Fruit fly (Drosophila melanogaster): ENCODE measurements around the gene CG34007.

dm6 chr2L:20486050-20486751, 8.6 kb upstream of the CG34007 start:
- TF ChIP-seq Snoo (tag; optimal IDR thresholded peaks at IDR 0.05), result no peak
- no peak for TF ChIP-seq CG34367 (tag; optimal IDR thresholded peaks at IDR 0.05)
- no peak for TF ChIP-seq CG12605 (GFP tag; IDR thresholded peaks at IDR 0.05)
- no peak for TF ChIP-seq CG8301 (tag; optimal IDR thresholded peaks at IDR 0.05)

Data from whole organism, pupa.